Fruit fly (Drosophila melanogaster) whole organism, wandering third instar larva: Measurements from ENCODE around the gene Hexim.
A peak's percentile ranks its signal among the peaks of the same experiment; 100 is the strongest.

Experiments
- Abd-B ChIP-seq: fragments of >200 bp; optimal IDR thresholded peaks from 2 replicates; lab custom pipeline; 2017; ENCODE audit warnings: missing biosample characterization, missing genetic modification characterization
- CG32264 ChIP-seq: fragments of 200-800 bp; sonication (Bioruptor generic); optimal IDR thresholded peaks from 2 replicates; lab custom pipeline; 2016; ENCODE audit warnings: missing biosample characterization, missing genetic modification characterization
- CG9705 ChIP-seq: fragments of 200-800 bp; sonication (Bioruptor generic); optimal IDR thresholded peaks from 2 replicates; lab custom pipeline; 2018; ENCODE audit warnings: missing biosample characterization, mild to moderate bottlenecking, missing genetic modification characterization
- Dfd ChIP-seq: fragments of >200 bp; optimal IDR thresholded peaks from 2 replicates; lab custom pipeline; 2017; ENCODE audit warnings: missing biosample characterization, missing genetic modification characterization
- Dif ChIP-seq: fragments of 200-275, 200-300 bp; sonication (Bioruptor generic); optimal IDR thresholded peaks from 2 replicates; lab custom pipeline; 2018; ENCODE audit warnings: missing biosample characterization, missing genetic modification characterization; ENCODE audit not compliant: partially characterized antibody
- HLH106 ChIP-seq: fragments of 200-800 bp; optimal IDR thresholded peaks from 3 replicates; lab custom pipeline; 2019; ENCODE audit warnings: missing biosample characterization, mild to moderate bottlenecking, missing genetic modification characterization, moderate library complexity
- Hnf4 ChIP-seq: fragments of 200-800 bp; sonication (Bioruptor generic); optimal IDR thresholded peaks from 2 replicates; lab custom pipeline; 2016; ENCODE audit warnings: missing biosample characterization, mild to moderate bottlenecking, missing genetic modification characterization
- Hr78 ChIP-seq: fragments of >200 bp; optimal IDR thresholded peaks from 2 replicates; lab custom pipeline; 2017; ENCODE audit warnings: missing biosample characterization, missing genetic modification characterization
- Hr83 ChIP-seq: fragments of 200-300 bp; sonication (Bioruptor generic); optimal IDR thresholded peaks from 2 replicates; lab custom pipeline; 2016; ENCODE audit warnings: missing biosample characterization, mild to moderate bottlenecking, missing genetic modification characterization, moderate library complexity; ENCODE audit not compliant: poor library complexity, severe bottlenecking
- Jra ChIP-seq: sonication (Bioruptor generic); optimal IDR thresholded peaks from 2 replicates; lab custom pipeline; 2016; ENCODE audit warnings: missing biosample characterization, missing genetic modification characterization
- Mio ChIP-seq: sonication (Bioruptor generic); optimal IDR thresholded peaks from 2 replicates; lab custom pipeline; 2016; ENCODE audit warnings: missing biosample characterization, missing genetic modification characterization
- N ChIP-seq: fragments of >200 bp; optimal IDR thresholded peaks from 2 replicates; lab custom pipeline; 2018; ENCODE audit warnings: missing biosample characterization, missing external identifiers, missing genetic modification characterization
- OdsH ChIP-seq: fragments of 200-800 bp; sonication (Bioruptor generic); optimal IDR thresholded peaks from 2 replicates; lab custom pipeline; 2016; ENCODE audit warnings: missing biosample characterization, mild to moderate bottlenecking, missing genetic modification characterization
- Rel ChIP-seq, 2 experiments: fragments of 200-800 bp; sonication (Bioruptor generic) in 1 of 2; optimal IDR thresholded peaks; 2 replicates in 1 of 2; 3 replicates in 1 of 2; lab custom pipeline; 2016 to 2019; ENCODE audit warnings: mild to moderate bottlenecking in 2 of 2, missing biosample characterization in 2 of 2, missing genetic modification characterization in 2 of 2, moderate library complexity in 1 of 2
- Sp1 ChIP-seq: fragments of 200-800 bp; sonication (Bioruptor generic); optimal IDR thresholded peaks from 3 replicates; lab custom pipeline; 2019; ENCODE audit warnings: missing biosample characterization, mild to moderate bottlenecking, missing genetic modification characterization, moderate library complexity
- Vsx2 ChIP-seq: fragments of 200-300, 225-300 bp; sonication (Bioruptor generic); optimal IDR thresholded peaks from 2 replicates; lab custom pipeline; 2018; ENCODE audit warnings: missing biosample characterization, missing genetic modification characterization; ENCODE audit not compliant: partially characterized antibody
- br ChIP-seq: fragments of 200-800 bp; sonication (Bioruptor generic); optimal IDR thresholded peaks from 2 replicates; lab custom pipeline; 2016; ENCODE audit warnings: missing biosample characterization, missing genetic modification characterization
- brk ChIP-seq: fragments of 200-800 bp; sonication (Bioruptor generic); optimal IDR thresholded peaks from 2 replicates; lab custom pipeline; 2016; ENCODE audit warnings: missing biosample characterization, mild to moderate bottlenecking, missing genetic modification characterization
- dl ChIP-seq, 2 experiments: fragments of 175-275, 200-275 bp in 1 of 2; fragments of 200-275 bp in 1 of 2; sonication (Bioruptor generic); optimal IDR thresholded peaks; lab custom pipeline; 2018; ENCODE audit warnings: mild to moderate bottlenecking in 2 of 2, missing biosample characterization in 2 of 2, missing genetic modification characterization in 2 of 2, moderate library complexity in 2 of 2; ENCODE audit not compliant: partially characterized antibody in 2 of 2, insufficient read depth in 1 of 2
- dsf ChIP-seq: sonication (Bioruptor generic); optimal IDR thresholded peaks from 2 replicates; lab custom pipeline; 2016; ENCODE audit warnings: missing biosample characterization, missing genetic modification characterization, borderline replicate concordance
- foxo ChIP-seq, 2 experiments: fragments of 200-800 bp; sonication (Bioruptor generic); optimal IDR thresholded peaks; 2 replicates in 1 of 2; 3 replicates in 1 of 2; lab custom pipeline; 2016 to 2017; ENCODE audit warnings: missing biosample characterization in 2 of 2, missing genetic modification characterization in 2 of 2
- fru ChIP-seq: fragments of 200-800 bp; sonication (Bioruptor generic); optimal IDR thresholded peaks from 3 replicates; lab custom pipeline; 2016; ENCODE audit warnings: missing biosample characterization, mild to moderate bottlenecking, missing genetic modification characterization
- h ChIP-seq: fragments of 200-800 bp; sonication (Bioruptor generic); optimal IDR thresholded peaks from 3 replicates; lab custom pipeline; 2016; ENCODE audit warnings: missing biosample characterization, mild to moderate bottlenecking, missing genetic modification characterization
- jim ChIP-seq: fragments of 175-275, 200-325 bp; sonication (Bioruptor generic); optimal IDR thresholded peaks from 2 replicates; lab custom pipeline; 2016; ENCODE audit warnings: missing biosample characterization, mild to moderate bottlenecking, missing genetic modification characterization
- lola ChIP-seq: fragments of >200 bp; optimal IDR thresholded peaks from 2 replicates; lab custom pipeline; 2017; ENCODE audit warnings: missing biosample characterization, missing genetic modification characterization
- pan ChIP-seq: fragments of >200 bp; optimal IDR thresholded peaks from 2 replicates; lab custom pipeline; 2017
- psq ChIP-seq: fragments of 200-800 bp; sonication (Bioruptor generic); optimal IDR thresholded peaks from 3 replicates; lab custom pipeline; 2017; ENCODE audit warnings: missing biosample characterization, mild to moderate bottlenecking, missing genetic modification characterization, moderate library complexity
- rgr ChIP-seq: fragments of 200-800 bp; sonication (Bioruptor generic); optimal IDR thresholded peaks from 3 replicates; lab custom pipeline; 2016; ENCODE audit warnings: missing biosample characterization, mild to moderate bottlenecking, missing genetic modification characterization
- sage ChIP-seq: fragments of 200-800 bp; sonication (Bioruptor generic); optimal IDR thresholded peaks from 2 replicates; lab custom pipeline; 2016; ENCODE audit warnings: missing biosample characterization, mild to moderate bottlenecking, missing genetic modification characterization
- sv ChIP-seq: fragments of 200-800 bp; sonication (Bioruptor generic); optimal IDR thresholded peaks from 3 replicates; lab custom pipeline; 2016; ENCODE audit warnings: missing biosample characterization, missing genetic modification characterization
- tai ChIP-seq: sonication (Bioruptor generic); optimal IDR thresholded peaks from 2 replicates; lab custom pipeline; 2016; ENCODE audit warnings: missing biosample characterization, missing genetic modification characterization
- usp ChIP-seq: fragments of >200 bp; optimal IDR thresholded peaks from 2 replicates; lab custom pipeline; 2017; ENCODE audit warnings: missing biosample characterization, missing genetic modification characterization

The Hexim gene

DNA sequence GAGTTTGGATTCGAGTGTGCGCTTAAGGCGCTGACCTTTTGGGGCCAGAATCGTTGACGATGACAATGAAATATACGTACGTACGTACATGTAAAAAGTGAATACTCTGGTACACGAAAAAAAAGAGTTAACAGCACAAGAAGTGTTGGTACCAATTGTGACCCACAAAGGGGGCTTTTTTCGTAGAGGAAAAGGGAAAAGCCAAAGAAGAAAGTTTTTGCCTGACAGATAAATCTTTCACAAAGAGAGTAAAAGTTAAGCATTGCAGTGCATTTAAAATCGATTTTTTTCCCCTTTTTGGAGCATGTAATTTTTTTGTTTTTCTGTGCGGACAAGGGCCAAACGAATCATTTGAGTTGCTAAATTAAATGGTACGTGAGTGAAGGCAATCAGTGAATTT lies 35.3 kb downstream of the Hexim start:
- TF ChIP-seq lola (GFP tag; lab: Kevin White, UChicago) (no peak), sage (GFP tag; lab: Kevin White, UChicago) (no peak), Jra (no peak), sv (GFP tag; lab: Kevin White, UChicago) (no peak), usp (no peak), jim (GFP tag; lab: Kevin White, UChicago) (no peak), Vsx2 (GFP tag; lab: Kevin White, UChicago) (no peak)

- TF ChIP-seq Hr78 (no peak), br (GFP tag; lab: Kevin White, UChicago) (no peak), tai (GFP tag; lab: Kevin White, UChicago) (no peak), Vsx2 (GFP tag; lab: Kevin White, UChicago) (no peak), usp (no peak), Dfd (GFP tag; lab: Kevin White, UChicago) (no peak), Sp1 (GFP tag; lab: Kevin White, UChicago) (no peak), lola (GFP tag; lab: Kevin White, UChicago) (no peak), pan (lab: Kevin White, UChicago) (no peak), foxo (GFP tag; optimal IDR thresholded peaks at IDR 0.05; lab: Kevin White, UChicago) (no peak), sv (GFP tag; lab: Kevin White, UChicago) (no peak), Mio (GFP tag; lab: Kevin White, UChicago) (no peak), brk (GFP tag; lab: Kevin White, UChicago) (no peak), dl (GFP tag; optimal IDR thresholded peaks at IDR 0.05; lab: Kevin White, UChicago; ENCODE audit: insufficient read depth in 1 of 2, partially characterized antibody in 2 of 2) (no peak), CG32264 (GFP tag; lab: Kevin White, UChicago) (no peak), CG9705 (GFP tag; lab: Kevin White, UChicago) (no peak), fru (GFP tag; lab: Kevin White, UChicago) (no peak), Jra (no peak), Abd-B (GFP tag; lab: Kevin White, UChicago) (no peak), jim (GFP tag; lab: Kevin White, UChicago) (no peak)
- TF ChIP-seq, all 38 proteins: peak for 0
Measured at dm6 chr3R:14695054-14695453, 35.8 kb downstream of the Hexim start.

dm6 chr3R:14695665-14696064 lies 36.4 kb downstream of the Hexim start:
- TF ChIP-seq rgr (no peak), usp (no peak), CG9705 (GFP tag; lab: Kevin White, UChicago) (no peak), Sp1 (GFP tag; lab: Kevin White, UChicago) (no peak), Mio (GFP tag; lab: Kevin White, UChicago) (no peak)

DNA sequence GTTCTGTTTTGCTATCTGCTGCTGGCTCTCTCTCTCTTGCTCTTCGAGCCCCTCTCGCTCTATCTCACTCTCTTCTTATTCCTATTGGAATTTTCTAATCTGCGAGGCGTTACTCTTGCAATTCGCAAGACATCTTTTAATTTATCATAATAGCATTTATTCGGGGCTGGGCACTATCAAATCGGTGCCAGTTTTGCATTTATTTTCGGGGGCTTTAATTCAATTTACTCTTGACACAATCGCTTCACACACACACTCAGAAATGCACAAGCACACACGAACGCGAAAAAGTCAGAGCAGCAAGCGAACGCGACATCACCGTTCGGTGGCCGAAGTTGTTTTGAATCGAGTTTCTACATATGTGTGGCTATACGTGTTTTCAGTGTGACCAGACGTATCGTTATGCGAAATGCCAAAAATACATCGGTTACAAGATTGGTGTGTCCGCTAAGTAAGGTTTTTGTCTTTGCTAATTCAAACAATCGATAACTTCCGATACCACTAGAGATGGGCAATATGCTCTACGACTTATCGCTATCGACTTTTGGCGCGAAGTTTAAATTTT lies 37.8 kb downstream of the Hexim start, which contains the start of gene Meltrin:
Gene Meltrin (minus strand): TSS at position 344 of the 565 bp plus-strand sequence.
- TF ChIP-seq jim (GFP tag; lab: Kevin White, UChicago) (peak; percentile 77), Vsx2 (GFP tag; lab: Kevin White, UChicago) (no peak), fru (GFP tag; lab: Kevin White, UChicago) (peak; percentile 68), Hnf4 (peak; percentile 69), N (GFP tag; lab: Kevin White, UChicago) (no peak), Jra (peak; percentile 71), rgr (peak; percentile 71), sv (GFP tag; lab: Kevin White, UChicago) (peak; percentile 61), Hr83 (GFP tag; lab: Kevin White, UChicago) (peak; percentile 90), OdsH (GFP tag; lab: Kevin White, UChicago) (peak; percentile 37), Dfd (GFP tag; lab: Kevin White, UChicago) (no peak), br (GFP tag; lab: Kevin White, UChicago) (peak; percentile 46), dl (GFP tag; optimal IDR thresholded peaks at IDR 0.05; lab: Kevin White, UChicago; ENCODE audit: insufficient read depth in 1 of 2, partially characterized antibody in 2 of 2) (peak in 1 of 2 experiments; percentile 65), foxo (GFP tag; optimal IDR thresholded peaks at IDR 0.05; lab: Kevin White, UChicago) (peak in 1 of 2 experiments; percentile 57), tai (GFP tag; lab: Kevin White, UChicago) (peak; percentile 60), Hr78 (no peak), brk (GFP tag; lab: Kevin White, UChicago) (peak; percentile 80), HLH106 (tag; lab: Kevin White, UChicago) (peak; percentile 42), Mio (GFP tag; lab: Kevin White, UChicago) (no peak), h (GFP tag; lab: Kevin White, UChicago) (peak; percentile 68), pan (lab: Kevin White, UChicago) (no peak), Dif (GFP tag; lab: Kevin White, UChicago) (peak; percentile 74), psq (GFP tag; lab: Kevin White, UChicago) (peak; percentile 53), Sp1 (GFP tag; lab: Kevin White, UChicago) (peak; percentile 67), CG9705 (GFP tag; lab: Kevin White, UChicago) (no peak), dsf (GFP tag; lab: Kevin White, UChicago) (peak; percentile 15), Rel (GFP tag; optimal IDR thresholded peaks at IDR 0.05; lab: Kevin White, UChicago) (no peak), Rel (tag; optimal IDR thresholded peaks at IDR 0.05; lab: Kevin White, UChicago) (peak; percentile 81)
